Fruit fly (Drosophila melanogaster) whole organism, embryonic: ENCODE measurements around the gene Eip75B.

Experiments used
- Asciz ChIP-seq: fragments of 200-800 bp; sonication (Bioruptor generic); optimal IDR thresholded peaks from 2 replicates; lab custom pipeline; 2017; ENCODE audit warnings: missing biosample characterization, mild to moderate bottlenecking, missing genetic modification characterization, missing genetic modification reagents
- B-H2 ChIP-seq: fragments of 200-800 bp; sonication (Bioruptor generic); optimal IDR thresholded peaks from 2 replicates; lab custom pipeline; 2018; ENCODE audit warnings: missing biosample characterization, mild to moderate bottlenecking, missing genetic modification characterization
- CG10267 ChIP-seq: fragments of 200-800 bp; sonication (Bioruptor generic); optimal IDR thresholded peaks from 2 replicates; lab custom pipeline; 2018; ENCODE audit warnings: missing biosample characterization, mild to moderate bottlenecking, missing genetic modification characterization, moderate library complexity
- CG10959 ChIP-seq: fragments of 200-800 bp; sonication (Bioruptor generic); IDR thresholded peaks from 2 replicates; pipeline ENCODE4 v1.3.6; 2022; ENCODE audit warnings: missing biosample characterization, missing genetic modification characterization
- CG11456 ChIP-seq: fragments of 200-800 bp; sonication (Bioruptor generic); IDR thresholded peaks from 3 replicates; pipeline ENCODE4 v1.3.6; 2022; ENCODE audit warnings: missing biosample characterization, missing genetic modification characterization
- CG11504 ChIP-seq: fragments of 200-800 bp; sonication (Bioruptor generic); optimal IDR thresholded peaks from 3 replicates; lab custom pipeline; 2019; ENCODE audit warnings: missing biosample characterization, mild to moderate bottlenecking, missing genetic modification characterization, moderate library complexity
- CG12942 ChIP-seq: fragments of 200-800 bp; sonication (Bioruptor generic); optimal IDR thresholded peaks from 3 replicates; lab custom pipeline; 2016; ENCODE audit warnings: missing biosample characterization, missing genetic modification characterization
- CG14441 ChIP-seq: fragments of 200-800 bp; sonication (Bioruptor generic); IDR thresholded peaks from 2 replicates; pipeline ENCODE4 v1.3.6; 2022; ENCODE audit warnings: missing biosample characterization, missing genetic modification characterization
- CG14860 ChIP-seq: fragments of 200-800 bp; sonication (Bioruptor generic); IDR thresholded peaks from 3 replicates; pipeline ENCODE4 v1.3.6; 2022; ENCODE audit warnings: missing biosample characterization, missing genetic modification characterization; ENCODE audit not compliant: partially characterized antibody
- CG2120 ChIP-seq: fragments of 200-800 bp; sonication (Bioruptor generic); optimal IDR thresholded peaks from 3 replicates; lab custom pipeline; 2016; ENCODE audit warnings: missing biosample characterization, missing genetic modification characterization
- CG2889 ChIP-seq: fragments of 200-800 bp; sonication (Bioruptor generic); IDR thresholded peaks from 3 replicates; pipeline ENCODE4 v1.3.6; 2022; ENCODE audit warnings: missing biosample characterization, missing genetic modification characterization
- CG30020 ChIP-seq: fragments of 200-800 bp; optimal IDR thresholded peaks from 2 replicates; lab custom pipeline; 2019; ENCODE audit warnings: missing biosample characterization, mild to moderate bottlenecking, missing genetic modification characterization, moderate library complexity
- CG3726 ChIP-seq: fragments of 200-800 bp; sonication (Bioruptor generic); IDR thresholded peaks from 3 replicates; pipeline ENCODE4, ENCODE4 v1.3.6; 2022; ENCODE audit warnings: missing biosample characterization, missing genetic modification characterization
- CG4730 ChIP-seq: fragments of 200-800 bp; sonication (Bioruptor generic); IDR thresholded peaks from 2 replicates; pipeline ENCODE4 v1.3.6; 2022; ENCODE audit warnings: missing biosample characterization, missing genetic modification characterization
- CG7745 ChIP-seq: fragments of 200-800 bp; sonication (Bioruptor generic); optimal IDR thresholded peaks from 2 replicates; lab custom pipeline; 2018; ENCODE audit warnings: missing biosample characterization, mild to moderate bottlenecking, missing genetic modification characterization, moderate library complexity
- CG7786 ChIP-seq: fragments of 200-800 bp; sonication (Bioruptor generic); optimal IDR thresholded peaks from 2 replicates; lab custom pipeline; 2016; ENCODE audit warnings: missing biosample characterization, missing genetic modification characterization
- CG8290 ChIP-seq, 3 experiments: fragments of 200-800 bp; sonication (Bioruptor generic); optimal IDR thresholded peaks; 2 replicates each; lab custom pipeline; 2016 to 2019; ENCODE audit warnings: missing biosample characterization in 3 of 3, missing genetic modification characterization in 3 of 3, mild to moderate bottlenecking in 2 of 3, moderate library complexity in 1 of 3
- CG9817 ChIP-seq: fragments of 200-800 bp; sonication (Bioruptor generic); optimal IDR thresholded peaks from 2 replicates; lab custom pipeline; 2018; ENCODE audit warnings: missing biosample characterization, mild to moderate bottlenecking, missing genetic modification characterization, moderate library complexity
- Dfd ChIP-seq, 2 experiments: fragments of >200 bp; optimal IDR thresholded peaks; 2 replicates each; lab custom pipeline; 2017; ENCODE audit warnings: missing biosample characterization in 2 of 2, missing genetic modification characterization in 2 of 2
- Doc3 ChIP-seq: fragments of 200-800 bp; sonication (Bioruptor generic); IDR thresholded peaks from 3 replicates; pipeline ENCODE4 v1.3.6; 2022; ENCODE audit warnings: missing biosample characterization, missing genetic modification characterization; ENCODE audit not compliant: partially characterized antibody
- Dp ChIP-seq: fragments of 200-800 bp; sonication (Bioruptor generic); optimal IDR thresholded peaks from 2 replicates; lab custom pipeline; 2018; ENCODE audit warnings: missing biosample characterization, mild to moderate bottlenecking, missing genetic modification characterization, moderate library complexity
- Fer2 ChIP-seq: fragments of 200-800 bp; sonication (Bioruptor generic); optimal IDR thresholded peaks from 2 replicates; lab custom pipeline; 2018; ENCODE audit warnings: missing biosample characterization, mild to moderate bottlenecking, missing genetic modification characterization, moderate library complexity
- Fer3 ChIP-seq: fragments of 200-800 bp; sonication (Bioruptor generic); optimal IDR thresholded peaks from 2 replicates; lab custom pipeline; 2018; ENCODE audit warnings: missing biosample characterization, mild to moderate bottlenecking, missing genetic modification characterization, moderate library complexity
- HmgD ChIP-seq: fragments of 200-800 bp; sonication (Bioruptor generic); optimal IDR thresholded peaks from 3 replicates; lab custom pipeline; 2016; ENCODE audit warnings: missing biosample characterization, missing genetic modification characterization
- Jarid2 ChIP-seq: fragments of 200-800 bp; sonication (Bioruptor generic); optimal IDR thresholded peaks from 3 replicates; lab custom pipeline; 2017; ENCODE audit warnings: mild to moderate bottlenecking, missing biosample characterization, missing genetic modification reagents, missing genetic modification characterization
- Lim3 ChIP-seq: fragments of 200-800 bp; sonication (Bioruptor generic); IDR thresholded peaks from 2 replicates; pipeline ENCODE4 v1.3.6; 2022; ENCODE audit warnings: missing biosample characterization, missing genetic modification characterization
- Max ChIP-seq: fragments of 200-800 bp; sonication (Bioruptor generic); optimal IDR thresholded peaks from 2 replicates; lab custom pipeline; 2016; ENCODE audit warnings: missing biosample characterization, mild to moderate bottlenecking, missing genetic modification characterization
- Med ChIP-seq: fragments of 200-800 bp; sonication (Bioruptor generic); peaks from one replicate; lab custom pipeline; 2016; ENCODE audit warnings: missing biosample characterization, missing genetic modification characterization, mild to moderate bottlenecking, inconsistent platforms, moderate library complexity
- Meics ChIP-seq: fragments of 200-800 bp; sonication (Bioruptor generic); optimal IDR thresholded peaks from 2 replicates; lab custom pipeline; 2017; ENCODE audit warnings: missing biosample characterization, mild to moderate bottlenecking, missing genetic modification characterization
- Nf-YB ChIP-seq: fragments of 200-800 bp; sonication (Bioruptor generic); optimal IDR thresholded peaks from 3 replicates; lab custom pipeline; 2019; ENCODE audit warnings: missing biosample characterization, mild to moderate bottlenecking, missing genetic modification characterization, moderate library complexity
- Oaz ChIP-seq: fragments of 200-800 bp; sonication (Bioruptor generic); IDR thresholded peaks from 2 replicates; pipeline ENCODE4 v1.3.6; 2022; ENCODE audit warnings: missing biosample characterization, missing genetic modification characterization
- Optix ChIP-seq: fragments of 200-800 bp; sonication (Bioruptor generic); IDR thresholded peaks from 3 replicates; pipeline ENCODE4 v1.3.6; 2022; ENCODE audit warnings: missing biosample characterization, missing genetic modification characterization
- Sry-δ ChIP-seq: fragments of 200-800 bp; sonication (Bioruptor generic); optimal IDR thresholded peaks from 2 replicates; lab custom pipeline; 2016; ENCODE audit warnings: missing biosample characterization, missing genetic modification characterization
- Usf ChIP-seq: fragments of 200-800 bp; sonication (Bioruptor generic); optimal IDR thresholded peaks from 2 replicates; lab custom pipeline; 2017; ENCODE audit warnings: missing genotype, missing biosample characterization, missing genetic modification characterization
- Xbp1 ChIP-seq: fragments of 200-800 bp; sonication (Bioruptor generic); optimal IDR thresholded peaks from 3 replicates; lab custom pipeline; 2016; ENCODE audit warnings: missing biosample characterization, mild to moderate bottlenecking, missing genetic modification characterization
- YL-1 ChIP-seq: fragments of 200-800 bp; sonication (Bioruptor generic); optimal IDR thresholded peaks from 3 replicates; lab custom pipeline; 2017; ENCODE audit warnings: missing biosample characterization, mild to moderate bottlenecking, missing genetic modification characterization
- abd-A ChIP-seq: fragments of 200-800 bp; sonication (Bioruptor generic); optimal IDR thresholded peaks from 3 replicates; lab custom pipeline; 2019; ENCODE audit warnings: missing biosample characterization, mild to moderate bottlenecking, missing genetic modification characterization, moderate library complexity
- ac ChIP-seq: fragments of 200-800 bp; sonication (Bioruptor generic); optimal IDR thresholded peaks from 3 replicates; lab custom pipeline; 2017; ENCODE audit warnings: missing biosample characterization, mild to moderate bottlenecking, missing genetic modification characterization
- ash1 ChIP-seq: fragments of 200-800 bp; sonication (Bioruptor generic); optimal IDR thresholded peaks from 2 replicates; lab custom pipeline; 2018; ENCODE audit warnings: missing biosample characterization, mild to moderate bottlenecking, missing genetic modification characterization
- bab2 ChIP-seq: fragments of 200-800 bp; sonication (Bioruptor generic); optimal IDR thresholded peaks from 2 replicates; lab custom pipeline; 2016; ENCODE audit warnings: missing biosample characterization, missing genetic modification characterization
- bbx ChIP-seq: fragments of 200-800 bp; sonication (Bioruptor generic); IDR thresholded peaks from 2 replicates; pipeline ENCODE4 v1.3.6; 2022; ENCODE audit warnings: missing biosample characterization, missing genetic modification characterization; ENCODE audit not compliant: partially characterized antibody
- cato ChIP-seq: fragments of 200-800 bp; sonication (Bioruptor generic); optimal IDR thresholded peaks from 2 replicates; lab custom pipeline; 2016; ENCODE audit warnings: missing biosample characterization, missing genetic modification characterization, borderline replicate concordance
- crc ChIP-seq: fragments of 200-800 bp; sonication (Bioruptor generic); optimal IDR thresholded peaks from 2 replicates; lab custom pipeline; 2016; ENCODE audit warnings: missing biosample characterization, missing genetic modification characterization
- grn ChIP-seq: fragments of 200-800 bp; sonication (Bioruptor generic); optimal IDR thresholded peaks from 3 replicates; lab custom pipeline; 2017; ENCODE audit warnings: missing biosample characterization, missing genetic modification characterization
- her ChIP-seq: fragments of 200-800 bp; sonication (Bioruptor generic); optimal IDR thresholded peaks from 2 replicates; lab custom pipeline; 2016; ENCODE audit warnings: missing biosample characterization, missing genetic modification characterization
- lilli ChIP-seq: fragments of 200-800 bp; sonication (Bioruptor generic); optimal IDR thresholded peaks from 3 replicates; lab custom pipeline; 2016; ENCODE audit warnings: missing biosample characterization, missing genetic modification characterization
- peb ChIP-seq: fragments of 200-800 bp; sonication (Bioruptor generic); IDR thresholded peaks from 2 replicates; pipeline ENCODE4 v1.3.6; 2022; ENCODE audit warnings: missing biosample characterization, missing genetic modification characterization
- pzg ChIP-seq: fragments of 200-800 bp; sonication (Bioruptor generic); optimal IDR thresholded peaks from 3 replicates; lab custom pipeline; 2018; ENCODE audit warnings: missing biosample characterization, mild to moderate bottlenecking, missing genetic modification characterization, moderate library complexity
- ssp ChIP-seq: fragments of 200-800 bp; sonication (Bioruptor generic); IDR thresholded peaks from 2 replicates; pipeline ENCODE4 v1.3.6; 2022; ENCODE audit warnings: missing biosample characterization, missing genetic modification characterization
- vfl ChIP-seq: fragments of 200-800 bp; sonication (Bioruptor generic); optimal IDR thresholded peaks from 2 replicates; lab custom pipeline; 2016; ENCODE audit warnings: missing biosample characterization, missing genetic modification characterization

Eip75B gene

dm6 chr3L:17950132-17950815 lies 114.2 kb downstream of the Eip75B start (continued):
- TF ChIP-seq CG4730 (GFP tag; lab: Robert Waterston, UW) (no peak), Meics (GFP tag; lab: Kevin White, UChicago) (no peak), Nf-YB (GFP tag; lab: Kevin White, UChicago) (no peak), B-H2 (GFP tag; lab: Kevin White, UChicago) (no peak), CG12942 (GFP tag; lab: Kevin White, UChicago) (no peak), CG9817 (tag; lab: Kevin White, UChicago) (no peak), CG7745 (tag; lab: Kevin White, UChicago) (no peak), lilli (GFP tag; lab: Kevin White, UChicago) (no peak), Doc3 (GFP tag; lab: Robert Waterston, UW) (no peak), ash1 (GFP tag; lab: Kevin White, UChicago) (no peak), CG10959 (GFP tag; lab: Robert Waterston, UW) (no peak), crc (GFP tag; lab: Kevin White, UChicago) (no peak), Max (GFP tag; lab: Kevin White, UChicago) (no peak), Xbp1 (GFP tag; lab: Kevin White, UChicago) (no peak), Med (peak; percentile 79), pzg (GFP tag; lab: Kevin White, UChicago) (no peak), Fer3 (tag; lab: Kevin White, UChicago) (no peak), peb (GFP tag; lab: Robert Waterston, UW) (no peak), bab2 (GFP tag; lab: Kevin White, UChicago) (no peak), her (GFP tag; lab: Kevin White, UChicago) (no peak), abd-A (peak; percentile 18), Fer2 (no peak), Jarid2 (GFP tag; lab: Kevin White, UChicago) (no peak), Dfd (GFP tag; optimal IDR thresholded peaks at IDR 0.05; lab: Kevin White, UChicago) (no peak), CG14441 (GFP tag; lab: Robert Waterston, UW) (no peak), Lim3 (GFP tag; lab: Robert Waterston, UW) (no peak), CG7786 (GFP tag; lab: Kevin White, UChicago) (no peak), grn (GFP tag; lab: Kevin White, UChicago) (peak; percentile 86), ac (no peak), CG14860 (GFP tag; lab: Robert Waterston, UW) (no peak), CG11504 (tag; lab: Kevin White, UChicago) (no peak), Sry-δ (no peak), CG10267 (tag; lab: Kevin White, UChicago) (no peak), YL-1 (GFP tag; lab: Kevin White, UChicago) (no peak), Optix (GFP tag; lab: Robert Waterston, UW) (no peak), CG3726 (GFP tag; lab: Robert Waterston, UW) (no peak), Dp (GFP tag; lab: Kevin White, UChicago) (no peak), CG30020 (tag; lab: Kevin White, UChicago) (no peak), HmgD (GFP tag; lab: Kevin White, UChicago) (no peak), CG2120 (no peak), cato (GFP tag; lab: Kevin White, UChicago) (no peak), vfl (GFP tag; lab: Kevin White, UChicago) (no peak), Usf (GFP tag; lab: Kevin White, UChicago) (no peak), Asciz (GFP tag; lab: Kevin White, UChicago) (no peak), CG2889 (GFP tag; lab: Robert Waterston, UW) (no peak), ssp (GFP tag; lab: Robert Waterston, UW) (no peak), bbx (GFP tag; lab: Robert Waterston, UW) (no peak), CG11456 (GFP tag; lab: Robert Waterston, UW) (no peak), Oaz (GFP tag; lab: Robert Waterston, UW) (no peak), CG8290 (GFP tag; optimal IDR thresholded peaks at IDR 0.05; lab: Kevin White, UChicago) (no peak), CG8290 (tag; optimal IDR thresholded peaks at IDR 0.05; lab: Kevin White, UChicago) (peak in 1 of 2 experiments; percentile 44)
